Fruit fly (Drosophila melanogaster) whole organism, embryonic: ENCODE data around the gene CG5849.

ENCODE experiments used
- ATbp ChIP-seq: fragments of 200-800 bp; sonication (Bioruptor generic); optimal IDR thresholded peaks from 2 replicates; lab custom pipeline; 2017; ENCODE audit warnings: missing biosample characterization, mild to moderate bottlenecking, missing genetic modification characterization, missing genetic modification reagents
- Ada2b ChIP-seq: fragments of 200-800 bp; sonication (Bioruptor generic); IDR thresholded peaks from 2 replicates; pipeline ENCODE4 v1.3.6; 2022; ENCODE audit warnings: missing biosample characterization, missing genetic modification characterization
- Atf3 ChIP-seq: fragments of 200-800 bp; sonication (Bioruptor generic); optimal IDR thresholded peaks from 3 replicates; lab custom pipeline; 2016; ENCODE audit warnings: missing biosample characterization, missing genetic modification characterization
- Bgb ChIP-seq: fragments of 200-800 bp; sonication (Bioruptor generic); IDR thresholded peaks from 2 replicates; pipeline ENCODE4 v1.3.6; 2022; ENCODE audit warnings: missing biosample characterization, missing genetic modification characterization; ENCODE audit not compliant: partially characterized antibody
- CG10565 ChIP-seq: fragments of 200-800 bp; sonication (Bioruptor generic); optimal IDR thresholded peaks from 3 replicates; lab custom pipeline; 2016; ENCODE audit warnings: missing biosample characterization, mild to moderate bottlenecking, missing genetic modification characterization
- CG12071 ChIP-seq: fragments of 200-800 bp; sonication (Bioruptor generic); optimal IDR thresholded peaks from 3 replicates; lab custom pipeline; 2018; ENCODE audit warnings: missing biosample characterization, mild to moderate bottlenecking, missing genetic modification characterization
- CG12391 ChIP-seq: fragments of 200-800 bp; sonication (Bioruptor generic); optimal IDR thresholded peaks from 3 replicates; lab custom pipeline; 2018; ENCODE audit warnings: missing biosample characterization, mild to moderate bottlenecking, missing genetic modification characterization, moderate library complexity
- CG12659 ChIP-seq: fragments of 200-800 bp; sonication (Bioruptor generic); optimal IDR thresholded peaks from 3 replicates; lab custom pipeline; 2017; ENCODE audit warnings: mild to moderate bottlenecking, missing biosample characterization, missing genetic modification reagents, missing genetic modification characterization
- CG12744 ChIP-seq: fragments of 200-800 bp; sonication (Bioruptor generic); optimal IDR thresholded peaks from 2 replicates; lab custom pipeline; 2016; ENCODE audit warnings: missing biosample characterization, missing genetic modification characterization
- CG16863 ChIP-seq: fragments of 200-800 bp; sonication (Bioruptor generic); optimal IDR thresholded peaks from 3 replicates; lab custom pipeline; 2016; ENCODE audit warnings: missing biosample characterization, missing genetic modification characterization
- CG2129 ChIP-seq: fragments of 200-800 bp; sonication (Bioruptor generic); IDR thresholded peaks from 2 replicates; pipeline ENCODE4 v1.3.6; 2022; ENCODE audit warnings: missing biosample characterization, missing genetic modification characterization; ENCODE audit not compliant: partially characterized antibody
- CG2678 ChIP-seq: fragments of 200-800 bp; sonication (Bioruptor generic); optimal IDR thresholded peaks from 3 replicates; lab custom pipeline; 2019; ENCODE audit warnings: missing biosample characterization, mild to moderate bottlenecking, missing genetic modification characterization, moderate library complexity
- CG3281 ChIP-seq: fragments of 200-800 bp; sonication (Bioruptor generic); optimal IDR thresholded peaks from 3 replicates; lab custom pipeline; 2017; ENCODE audit warnings: missing biosample characterization, mild to moderate bottlenecking, missing genetic modification characterization
- CG34422 ChIP-seq: fragments of 200-800 bp; sonication (Bioruptor generic); IDR thresholded peaks from 3 replicates; pipeline ENCODE4 v1.3.6; 2022; ENCODE audit warnings: missing biosample characterization, missing genetic modification characterization
- CG4360 ChIP-seq: fragments of 200-800 bp; sonication (Bioruptor generic); IDR thresholded peaks from 2 replicates; pipeline ENCODE4 v1.3.6; 2022; ENCODE audit warnings: missing biosample characterization, missing genetic modification characterization
- CG43689 ChIP-seq: fragments of 200-800 bp; sonication (Bioruptor generic); IDR thresholded peaks from 2 replicates; pipeline ENCODE4 v1.3.6; 2022; ENCODE audit warnings: missing biosample characterization, missing genetic modification characterization
- CG6254 ChIP-seq: fragments of 200-800 bp; sonication (Bioruptor generic); optimal IDR thresholded peaks from 3 replicates; lab custom pipeline; 2017; ENCODE audit warnings: mild to moderate bottlenecking, missing biosample characterization, missing genetic modification reagents, missing genetic modification characterization
- CG7745 ChIP-seq: fragments of 200-800 bp; sonication (Bioruptor generic); optimal IDR thresholded peaks from 2 replicates; lab custom pipeline; 2018; ENCODE audit warnings: missing biosample characterization, mild to moderate bottlenecking, missing genetic modification characterization, moderate library complexity
- CG7987 ChIP-seq: fragments of 200-800 bp; sonication (Bioruptor generic); optimal IDR thresholded peaks from 2 replicates; lab custom pipeline; 2018; ENCODE audit warnings: missing biosample characterization, mild to moderate bottlenecking, missing genetic modification characterization, moderate library complexity
- CG9215 ChIP-seq: fragments of 200-800 bp; sonication (Bioruptor generic); IDR thresholded peaks from 2 replicates; pipeline ENCODE4 v1.3.6; 2022; ENCODE audit warnings: missing biosample characterization, missing genetic modification characterization
- CG9932 ChIP-seq: fragments of 200-800 bp; sonication (Bioruptor generic); IDR thresholded peaks from 2 replicates; pipeline ENCODE4 v1.3.6; 2022; ENCODE audit warnings: missing biosample characterization, missing genetic modification characterization
- CTCF ChIP-seq: fragments of 200-800 bp; sonication (Bioruptor generic); optimal IDR thresholded peaks from 2 replicates; lab custom pipeline; 2017; ENCODE audit warnings: missing biosample characterization, mild to moderate bottlenecking, missing genetic modification characterization, moderate library complexity
- CoRest ChIP-seq: fragments of 200-800 bp; sonication (Bioruptor generic); optimal IDR thresholded peaks from 3 replicates; lab custom pipeline; 2018; ENCODE audit warnings: missing biosample characterization, mild to moderate bottlenecking, missing genetic modification characterization, moderate library complexity
- Doc2 ChIP-seq: fragments of 200-800 bp; sonication (Bioruptor generic); IDR thresholded peaks from 2 replicates; pipeline ENCODE4 v1.3.6; 2022; ENCODE audit warnings: missing biosample characterization, missing genetic modification characterization
- MESR4 ChIP-seq: fragments of 200-800 bp; sonication (Bioruptor generic); optimal IDR thresholded peaks from 2 replicates; lab custom pipeline; 2018; ENCODE audit warnings: missing biosample characterization, mild to moderate bottlenecking, missing genetic modification characterization, moderate library complexity
- Mes4 ChIP-seq: fragments of 200-800 bp; sonication (Bioruptor generic); optimal IDR thresholded peaks from 2 replicates; lab custom pipeline; 2016; ENCODE audit warnings: missing biosample characterization, missing genetic modification characterization
- Neu2 ChIP-seq: fragments of 200-800 bp; sonication (Bioruptor generic); optimal IDR thresholded peaks from 3 replicates; lab custom pipeline; 2016; ENCODE audit warnings: missing biosample characterization, missing genetic modification characterization, borderline replicate concordance
- Nf-YA ChIP-seq: fragments of 200-800 bp; sonication (Bioruptor generic); IDR thresholded peaks from 2 replicates; pipeline ENCODE4 v1.3.6; 2022; ENCODE audit warnings: missing biosample characterization, missing genetic modification characterization
- PHDP ChIP-seq: fragments of 200-800 bp; sonication (Bioruptor generic); optimal IDR thresholded peaks from 3 replicates; lab custom pipeline; 2018; ENCODE audit warnings: missing biosample characterization, mild to moderate bottlenecking, missing genetic modification characterization, moderate library complexity
- Sox102F ChIP-seq: fragments of 200-800 bp; sonication (Bioruptor generic); optimal IDR thresholded peaks from 2 replicates; lab custom pipeline; 2018; ENCODE audit warnings: missing biosample characterization, mild to moderate bottlenecking, missing genetic modification characterization, moderate library complexity
- Sry-δ ChIP-seq: fragments of 200-800 bp; sonication (Bioruptor generic); optimal IDR thresholded peaks from 2 replicates; lab custom pipeline; 2016; ENCODE audit warnings: missing biosample characterization, missing genetic modification characterization
- TFAM ChIP-seq: fragments of 200-800 bp; sonication (Bioruptor generic); optimal IDR thresholded peaks from 2 replicates; lab custom pipeline; 2017; ENCODE audit warnings: missing biosample characterization, missing genetic modification characterization, inconsistent platforms
- ap ChIP-seq: fragments of 200-800 bp; sonication (Bioruptor generic); IDR thresholded peaks from 2 replicates; pipeline ENCODE4 v1.3.6; 2022; ENCODE audit warnings: missing biosample characterization, missing genetic modification characterization
- br ChIP-seq: fragments of >200 bp; optimal IDR thresholded peaks from 2 replicates; lab custom pipeline; 2017
- caup ChIP-seq: fragments of 200-800 bp; sonication (Bioruptor generic); optimal IDR thresholded peaks from 3 replicates; lab custom pipeline; 2017; ENCODE audit warnings: missing biosample characterization, mild to moderate bottlenecking, missing genetic modification characterization, moderate library complexity; ENCODE audit not compliant: severe bottlenecking
- crol ChIP-seq: fragments of 200-800 bp; sonication (Bioruptor generic); IDR thresholded peaks from 2 replicates; pipeline ENCODE4 v1.3.6; 2022; ENCODE audit warnings: missing biosample characterization, missing genetic modification characterization
- dan ChIP-seq: fragments of 200-800 bp; sonication (Bioruptor generic); IDR thresholded peaks from 2 replicates; pipeline ENCODE4 v1.3.6; 2022; ENCODE audit warnings: missing biosample characterization, missing genetic modification characterization
- ems ChIP-seq: fragments of 200-800 bp; sonication (Bioruptor generic); optimal IDR thresholded peaks from 3 replicates; lab custom pipeline; 2016; ENCODE audit warnings: missing biosample characterization, missing genetic modification characterization
- fru ChIP-seq: fragments of >200 bp; optimal IDR thresholded peaks from 2 replicates; lab custom pipeline; 2017
- gcm ChIP-seq: fragments of 200-800 bp; sonication (Bioruptor generic); optimal IDR thresholded peaks from 2 replicates; lab custom pipeline; 2019; ENCODE audit warnings: missing biosample characterization, mild to moderate bottlenecking, missing genetic modification characterization, moderate library complexity
- gfzf ChIP-seq: fragments of 200-800 bp; sonication (Bioruptor generic); optimal IDR thresholded peaks from 2 replicates; lab custom pipeline; 2016; ENCODE audit warnings: missing biosample characterization, mild to moderate bottlenecking, missing genetic modification characterization, moderate library complexity
- jigr1 ChIP-seq: fragments of 200-800 bp; sonication (Bioruptor generic); IDR thresholded peaks from 3 replicates; pipeline ENCODE4 v1.3.6; 2022; ENCODE audit warnings: missing biosample characterization, missing genetic modification characterization
- lilli ChIP-seq: fragments of 200-800 bp; sonication (Bioruptor generic); optimal IDR thresholded peaks from 3 replicates; lab custom pipeline; 2016; ENCODE audit warnings: missing biosample characterization, missing genetic modification characterization
- mam ChIP-seq: fragments of 200-800 bp; sonication (Bioruptor generic); optimal IDR thresholded peaks from 3 replicates; lab custom pipeline; 2016; ENCODE audit warnings: missing biosample characterization, missing genetic modification characterization
- sc ChIP-seq, 3 experiments: fragments of >200 bp in 2 of 3; fragments of 200-800 bp in 1 of 3; sonication (Bioruptor generic) in 1 of 3; optimal IDR thresholded peaks; 2 replicates in 2 of 3; 3 replicates in 1 of 3; lab custom pipeline; 2017; ENCODE audit warnings: mild to moderate bottlenecking in 1 of 3, missing biosample characterization in 1 of 3, missing genetic modification characterization in 1 of 3, missing genetic modification reagents in 1 of 3
- sd ChIP-seq: fragments of 200-800 bp; sonication (Bioruptor generic); optimal IDR thresholded peaks from 3 replicates; lab custom pipeline; 2018; ENCODE audit warnings: missing biosample characterization, mild to moderate bottlenecking, missing genetic modification characterization, moderate library complexity
- tap ChIP-seq: fragments of 200-800 bp; optimal IDR thresholded peaks from 3 replicates; lab custom pipeline; 2019; ENCODE audit warnings: missing biosample characterization, mild to moderate bottlenecking, missing genetic modification characterization, moderate library complexity
- tup ChIP-seq: fragments of 200-800 bp; sonication (Bioruptor generic); optimal IDR thresholded peaks from 2 replicates; lab custom pipeline; 2016; ENCODE audit warnings: missing biosample characterization, mild to moderate bottlenecking, missing genetic modification characterization, moderate library complexity
- tx ChIP-seq: fragments of 200-800 bp; sonication (Bioruptor generic); optimal IDR thresholded peaks from 2 replicates; lab custom pipeline; 2016; ENCODE audit warnings: missing biosample characterization, missing genetic modification characterization
- yki ChIP-seq: fragments of >200 bp; optimal IDR thresholded peaks from 3 replicates; lab custom pipeline; 2018
- zen2 ChIP-seq: fragments of 200-800 bp; sonication (Bioruptor generic); IDR thresholded peaks from 3 replicates; pipeline ENCODE4 v1.3.6; 2022; ENCODE audit warnings: missing biosample characterization, missing genetic modification characterization; ENCODE audit not compliant: partially characterized antibody
- zfh2 ChIP-seq: fragments of 200-800 bp; sonication (Bioruptor generic); optimal IDR thresholded peaks from 2 replicates; lab custom pipeline; 2016; ENCODE audit warnings: missing biosample characterization, missing genetic modification characterization

Gene CG5849

DNA sequence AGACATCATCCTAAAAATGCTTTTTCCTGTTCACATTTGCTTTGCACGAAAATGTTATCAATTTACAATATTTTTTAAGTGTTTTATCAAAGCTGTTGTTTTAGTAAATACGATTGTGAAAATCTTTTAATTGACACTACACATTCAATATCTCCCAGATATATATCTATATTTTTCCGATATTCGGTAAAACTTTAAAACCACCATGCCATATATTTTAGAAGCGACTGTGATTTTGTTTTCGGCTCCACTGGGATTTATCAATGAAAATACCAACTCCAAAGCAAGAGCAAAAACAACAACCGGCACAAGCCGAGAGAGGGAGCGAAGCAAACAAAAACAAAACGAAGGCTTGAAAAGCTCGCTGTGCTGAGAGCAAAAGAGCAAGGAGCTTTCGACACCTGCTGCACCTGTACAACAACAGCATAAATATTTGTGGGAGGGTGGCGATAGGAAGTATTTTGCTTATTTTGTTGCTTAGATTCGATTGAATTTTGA is 19.9 kb upstream of the CG5849 start (continued):
- TF ChIP-seq Ada2b (GFP tag; lab: Robert Waterston, UW), result 0 out of 2 replicates have a peak, but pooled peaks have one; percentile 31
- peak; percentile 38 for TF ChIP-seq gcm (GFP tag; lab: Kevin White, UChicago)
- no peak; the same call in 1 of the 2 replicates for TF ChIP-seq CG4360 (GFP tag; lab: Robert Waterston, UW)
- TF ChIP-seq Doc2, result no peak
- no peak for TF ChIP-seq CG7745 (tag; lab: Kevin White, UChicago)
- peak; percentile 58 for TF ChIP-seq CoRest
- TF ChIP-seq Sry-δ (GFP tag; lab: Kevin White, UChicago), result no peak
- TF ChIP-seq crol (GFP tag; lab: Robert Waterston, UW), result no peak
- TF ChIP-seq CG12744, result peak; percentile 52
- TF ChIP-seq tup (GFP tag; lab: Kevin White, UChicago), result no peak
- TF ChIP-seq mam (GFP tag; lab: Kevin White, UChicago), result peak; percentile 41
- no peak for TF ChIP-seq CG34422 (GFP tag; lab: Robert Waterston, UW)
- TF ChIP-seq lilli (GFP tag; lab: Kevin White, UChicago), result peak; percentile 56
- peak; percentile 12 for TF ChIP-seq CG12659 (GFP tag; lab: Kevin White, UChicago)
- TF ChIP-seq zen2 (GFP tag; lab: Robert Waterston, UW), result no peak
- TF ChIP-seq caup (GFP tag; lab: Kevin White, UChicago), result peak; percentile 15
- TF ChIP-seq CG12391 (tag; lab: Kevin White, UChicago), result peak; percentile 54
- no peak for TF ChIP-seq gfzf (GFP tag; lab: Kevin White, UChicago)
- no peak for TF ChIP-seq tx
- no peak for TF ChIP-seq Mes4
- TF ChIP-seq br, result no peak
- TF ChIP-seq ATbp (GFP tag; lab: Kevin White, UChicago), result peak; percentile 44
- no peak for TF ChIP-seq CG7987 (GFP tag; lab: Kevin White, UChicago)
- no peak for TF ChIP-seq MESR4 (GFP tag; lab: Kevin White, UChicago)
- TF ChIP-seq CG3281 (GFP tag; lab: Kevin White, UChicago), result no peak
- TF ChIP-seq Nf-YA (GFP tag; lab: Robert Waterston, UW), result no peak
- TF ChIP-seq CG43689 (GFP tag; lab: Robert Waterston, UW), result no peak
- TF ChIP-seq CG9932 (GFP tag; lab: Robert Waterston, UW), result peak; percentile 56; the same call in 1 of the 2 replicates
- TF ChIP-seq tap (tag; lab: Kevin White, UChicago), result peak; percentile 37
- no peak for TF ChIP-seq fru
- no peak for TF ChIP-seq Atf3 (GFP tag; lab: Kevin White, UChicago)
- TF ChIP-seq CG16863 (GFP tag; lab: Kevin White, UChicago), result peak; percentile 30
- TF ChIP-seq CTCF (GFP tag; lab: Kevin White, UChicago), result no peak
- no peak for TF ChIP-seq ap (GFP tag; lab: Robert Waterston, UW)
- peak; percentile 85 for TF ChIP-seq sd
- peak; percentile 67 for TF ChIP-seq PHDP (tag; lab: Kevin White, UChicago)
- TF ChIP-seq CG2678 (tag; lab: Kevin White, UChicago), result peak; percentile 66
- no peak for TF ChIP-seq CG6254
- no peak for TF ChIP-seq dan (GFP tag; lab: Robert Waterston, UW)
- TF ChIP-seq sc (optimal IDR thresholded peaks at IDR 0.05; lab: Kevin White, UChicago), result no peak
- no peak for TF ChIP-seq sc (GFP tag; optimal IDR thresholded peaks at IDR 0.05; lab: Kevin White, UChicago)
- TF ChIP-seq CG10565, result no peak
- TF ChIP-seq CG2129 (GFP tag; lab: Robert Waterston, UW), result no peak
- peak; percentile 34 for TF ChIP-seq zfh2 (GFP tag; lab: Kevin White, UChicago)
- peak; percentile 63 for TF ChIP-seq Sox102F (GFP tag; lab: Kevin White, UChicago)
- no peak for TF ChIP-seq jigr1 (GFP tag; lab: Robert Waterston, UW)
- TF ChIP-seq CG9215 (GFP tag; lab: Robert Waterston, UW), result no peak
- TF ChIP-seq Bgb (GFP tag; lab: Robert Waterston, UW), result no peak
- TF ChIP-seq ems (GFP tag; lab: Kevin White, UChicago), result peak; percentile 43
- no peak for TF ChIP-seq TFAM (GFP tag; lab: Kevin White, UChicago)
- TF ChIP-seq Neu2 (GFP tag; lab: Kevin White, UChicago), result no peak
- peak; percentile 16 for TF ChIP-seq CG12071
- TF ChIP-seq yki (lab: Kevin White, UChicago), result no peak
